Worm (Caenorhabditis elegans): ENCODE data around the gene twk-22.

twk-22 gene

DNA sequence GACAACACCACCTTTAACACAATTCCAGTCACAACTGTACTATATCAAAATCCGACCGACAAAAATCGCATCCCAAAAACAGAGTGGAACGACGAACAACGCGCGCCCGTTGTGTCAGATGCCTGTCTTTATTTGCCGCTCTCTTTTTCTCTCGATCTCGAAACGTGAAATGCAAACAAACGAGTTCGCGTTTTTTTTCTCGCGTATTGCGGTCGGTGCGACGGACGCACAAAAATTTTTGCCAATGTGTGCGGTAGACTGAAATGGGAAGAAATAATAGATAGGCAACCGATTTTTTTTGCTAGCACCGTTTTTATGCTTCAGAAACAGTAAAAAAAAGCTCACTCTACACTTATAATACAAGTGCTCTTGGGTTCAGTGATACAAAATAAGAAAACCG, 9.1 kb upstream of the twk-22 start:
- no peak for TF ChIP-seq W03F9.2 (tag; optimal IDR thresholded peaks at IDR 0.05)
- TF ChIP-seq dao-5 (tag; optimal IDR thresholded peaks at IDR 0.05): no peak
- no peak for TF ChIP-seq him-1 (tag; optimal IDR thresholded peaks at IDR 0.05)

DNA sequence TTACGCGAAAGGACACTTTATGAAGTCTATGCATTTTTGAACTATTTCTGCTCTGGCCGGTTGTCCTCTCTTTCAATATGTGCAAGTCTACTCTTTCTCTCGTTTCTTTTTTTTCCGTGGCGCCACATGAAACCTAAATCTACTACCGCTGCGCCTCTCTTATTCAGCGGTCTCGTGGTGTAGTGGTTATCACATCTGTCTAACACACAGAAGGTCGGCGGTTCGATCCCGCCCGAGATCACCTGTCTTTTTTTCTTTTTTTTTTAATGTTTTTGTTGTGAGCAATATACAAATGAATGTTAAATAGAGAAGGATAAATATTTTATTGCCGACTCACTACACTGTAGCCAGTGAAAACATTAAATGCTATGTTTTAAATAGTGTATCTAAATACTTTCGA, 8.1 kb upstream of the twk-22 start:
- TF ChIP-seq W03F9.2 (tag; optimal IDR thresholded peaks at IDR 0.05) (peak; percentile 37), dao-5 (tag; optimal IDR thresholded peaks at IDR 0.05) (peak; percentile 84), him-1 (tag; optimal IDR thresholded peaks at IDR 0.05) (peak; percentile 72)

DNA sequence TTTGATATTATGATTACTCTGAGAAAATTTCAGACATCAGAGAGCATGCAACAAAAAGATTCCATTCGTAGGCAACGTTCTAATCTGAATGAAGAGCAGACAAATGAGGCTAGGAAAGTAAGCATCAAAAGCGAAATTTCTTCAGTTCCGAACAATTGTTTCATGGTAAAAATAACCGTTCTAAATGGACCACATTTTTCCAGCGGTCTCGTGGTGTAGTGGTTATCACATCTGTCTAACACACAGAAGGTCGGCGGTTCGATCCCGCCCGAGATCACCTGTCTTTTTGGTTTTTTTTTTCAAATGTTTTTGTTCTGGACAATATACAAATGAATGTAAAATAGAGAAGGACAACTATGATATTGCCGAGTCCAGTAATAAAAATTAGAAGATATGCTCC, 6.4 kb upstream of the twk-22 start, which contains the start of gene twk-21:
twk-21 (plus strand) TSS at position 34 of the 400 bp plus-strand sequence.
- TF ChIP-seq him-1 (tag; optimal IDR thresholded peaks at IDR 0.05) (no peak), W03F9.2 (tag; optimal IDR thresholded peaks at IDR 0.05) (no peak), dao-5 (tag; optimal IDR thresholded peaks at IDR 0.05) (no peak)

DNA sequence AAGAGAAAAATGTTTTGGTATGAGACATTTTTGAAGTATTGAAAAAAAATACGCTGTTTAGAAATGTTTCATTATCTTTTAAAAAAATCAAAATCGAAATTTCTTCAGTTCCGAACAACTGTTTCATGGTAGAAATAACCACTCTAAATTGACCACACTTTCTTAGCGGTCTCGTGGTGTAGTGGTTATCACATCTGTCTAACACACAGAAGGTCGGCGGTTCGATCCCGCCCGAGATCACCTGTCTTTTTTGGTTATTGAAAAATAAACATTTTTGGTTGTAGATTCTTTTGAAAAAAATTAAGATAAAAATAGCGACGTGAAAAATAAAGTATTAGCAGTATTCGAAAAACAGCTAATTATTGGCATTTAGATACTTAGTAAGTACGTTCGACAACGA, 5.8 kb upstream of the twk-22 start:
- TF ChIP-seq dao-5 (tag; optimal IDR thresholded peaks at IDR 0.05): no peak
- TF ChIP-seq him-1 (tag; optimal IDR thresholded peaks at IDR 0.05): no peak
- no peak for TF ChIP-seq W03F9.2 (tag; optimal IDR thresholded peaks at IDR 0.05)

DNA sequence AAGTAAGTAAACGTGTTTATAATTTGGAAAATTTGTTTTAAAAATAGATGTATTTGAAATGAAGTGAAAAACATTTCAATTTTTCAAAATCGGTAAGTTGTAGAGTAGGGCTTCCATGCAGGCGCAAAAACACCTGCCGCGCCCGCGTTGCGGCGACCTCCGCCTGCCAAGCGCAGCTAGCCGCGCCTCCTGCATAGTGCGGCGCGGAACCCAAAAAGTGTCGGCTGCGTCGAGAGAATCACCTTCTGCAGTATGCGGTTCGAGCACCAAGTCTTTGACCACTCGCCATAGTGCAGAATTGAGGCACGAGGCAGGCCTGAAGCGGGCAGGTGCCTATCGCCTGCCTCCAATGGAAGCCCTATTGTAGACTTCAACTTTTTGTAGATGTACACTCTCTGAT, 3.4 kb downstream of the twk-22 start:
- no peak for TF ChIP-seq him-1 (tag; optimal IDR thresholded peaks at IDR 0.05)
- TF ChIP-seq dao-5 (tag; optimal IDR thresholded peaks at IDR 0.05): no peak
- TF ChIP-seq W03F9.2 (tag; optimal IDR thresholded peaks at IDR 0.05): no peak

DNA sequence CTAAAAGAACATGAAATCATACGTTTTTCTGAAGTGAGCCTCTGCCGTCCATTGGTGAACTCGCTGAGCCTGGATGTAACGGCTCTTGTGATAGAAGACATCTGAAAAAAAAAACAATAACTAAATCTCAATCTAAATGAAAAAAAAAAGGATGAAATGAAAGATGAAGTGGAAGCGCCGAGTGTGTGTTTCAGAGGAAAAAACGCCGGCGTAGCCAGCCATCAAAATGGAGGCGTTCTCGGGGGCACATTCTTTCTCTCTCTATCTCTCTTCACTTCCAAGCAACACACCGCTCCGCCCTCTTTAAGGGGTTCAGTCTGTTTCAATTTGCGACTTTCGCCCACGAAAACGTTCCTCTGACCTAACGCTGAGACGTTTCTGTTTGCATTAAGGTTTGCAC, 11.4 kb downstream of the twk-22 start, which contains the start of gene T01B4.3:
T01B4.3 (minus strand) TSS at position 101 of the 400 bp plus-strand sequence.
- no peak for TF ChIP-seq dao-5 (tag; optimal IDR thresholded peaks at IDR 0.05)
- no peak for TF ChIP-seq W03F9.2 (tag; optimal IDR thresholded peaks at IDR 0.05)
- TF ChIP-seq him-1 (tag; optimal IDR thresholded peaks at IDR 0.05): no peak

DNA sequence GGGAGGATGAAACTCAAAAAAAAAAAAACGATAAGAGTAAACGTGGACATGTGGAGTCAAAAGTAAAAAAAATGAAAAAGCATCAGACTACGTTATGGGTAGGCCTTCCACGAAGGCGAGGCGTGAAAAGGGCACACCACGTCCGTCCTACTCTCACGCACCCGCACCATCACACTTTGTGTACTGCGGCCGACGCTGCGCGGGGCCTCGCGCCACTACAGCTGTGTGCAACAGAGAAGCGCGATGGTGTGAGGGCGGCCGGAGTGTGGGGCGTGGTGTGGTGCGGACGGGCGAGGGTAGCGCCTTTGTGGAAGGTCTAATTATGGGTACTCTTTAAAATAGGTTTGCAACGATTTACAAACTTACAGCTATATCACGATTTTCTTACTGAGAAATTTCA, 12.0 kb downstream of the twk-22 start:
- TF ChIP-seq W03F9.2 (tag; optimal IDR thresholded peaks at IDR 0.05) (no peak), him-1 (tag; optimal IDR thresholded peaks at IDR 0.05) (no peak), dao-5 (tag; optimal IDR thresholded peaks at IDR 0.05) (no peak)

DNA sequence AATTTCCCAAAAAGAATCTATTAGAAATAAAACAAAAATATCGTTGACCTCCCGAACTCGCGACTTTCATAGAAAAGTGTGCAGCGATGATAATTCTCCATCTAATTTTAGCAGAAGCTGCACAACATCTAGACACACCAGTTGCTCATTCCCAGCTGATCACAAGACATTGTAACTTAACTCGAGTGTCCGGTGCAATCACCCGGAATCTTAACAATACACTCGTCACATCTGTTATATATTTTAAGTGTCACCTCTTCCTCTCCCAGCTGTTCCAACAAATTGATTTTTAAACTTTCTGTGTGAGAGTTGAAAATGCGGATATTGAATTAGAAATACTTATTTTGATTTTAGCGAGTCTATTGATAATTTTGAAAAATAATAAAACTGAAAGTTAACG, 15.1 kb downstream of the twk-22 start:
- TF ChIP-seq W03F9.2 (tag; optimal IDR thresholded peaks at IDR 0.05): no peak
- no peak for TF ChIP-seq dao-5 (tag; optimal IDR thresholded peaks at IDR 0.05)
- no peak for TF ChIP-seq him-1 (tag; optimal IDR thresholded peaks at IDR 0.05)

DNA sequence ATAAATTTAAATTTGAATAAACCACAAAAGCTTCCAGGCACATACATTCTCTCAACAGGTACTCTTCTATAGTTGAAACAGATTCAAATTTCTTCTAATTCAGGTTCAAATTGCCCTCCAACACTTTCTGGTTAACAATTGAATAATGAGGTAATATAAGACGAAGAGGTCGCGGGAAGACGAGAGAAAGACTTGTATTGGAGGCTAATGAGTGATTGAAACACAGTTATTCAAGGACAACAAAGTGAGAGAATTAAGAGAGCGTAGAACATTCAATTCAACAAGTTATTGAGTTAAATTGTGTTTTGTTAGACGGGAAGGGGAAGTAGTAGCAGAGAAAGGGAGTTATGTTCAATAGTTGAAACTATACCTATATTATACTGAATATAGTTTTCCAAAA, 15.6 kb downstream of the twk-22 start:
- TF ChIP-seq dao-5 (tag; optimal IDR thresholded peaks at IDR 0.05) (no peak), him-1 (tag; optimal IDR thresholded peaks at IDR 0.05) (no peak), W03F9.2 (tag; optimal IDR thresholded peaks at IDR 0.05) (no peak)

DNA sequence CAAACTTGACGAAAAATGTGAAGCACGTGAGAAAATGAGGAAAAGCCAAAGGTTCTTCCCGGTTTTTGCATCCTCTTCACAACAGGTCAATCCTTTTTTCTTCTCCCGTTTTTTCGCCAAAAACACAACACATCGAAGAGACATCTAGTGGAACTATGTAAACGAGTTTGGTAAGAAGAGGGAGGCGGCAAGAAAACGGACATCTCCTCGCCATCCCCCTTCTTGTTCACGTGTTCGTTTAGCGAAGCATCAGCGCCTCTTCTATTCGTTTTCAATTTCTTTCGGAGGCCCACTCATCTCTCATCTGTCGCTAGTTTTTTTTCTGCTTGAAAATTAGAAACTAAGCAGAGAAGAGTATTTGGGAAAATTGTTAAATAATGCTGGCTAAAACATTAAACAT, 18.0 kb downstream of the twk-22 start:
- no peak for TF ChIP-seq dao-5 (tag; optimal IDR thresholded peaks at IDR 0.05)
- no peak for TF ChIP-seq W03F9.2 (tag; optimal IDR thresholded peaks at IDR 0.05)
- no peak for TF ChIP-seq him-1 (tag; optimal IDR thresholded peaks at IDR 0.05)

DNA sequence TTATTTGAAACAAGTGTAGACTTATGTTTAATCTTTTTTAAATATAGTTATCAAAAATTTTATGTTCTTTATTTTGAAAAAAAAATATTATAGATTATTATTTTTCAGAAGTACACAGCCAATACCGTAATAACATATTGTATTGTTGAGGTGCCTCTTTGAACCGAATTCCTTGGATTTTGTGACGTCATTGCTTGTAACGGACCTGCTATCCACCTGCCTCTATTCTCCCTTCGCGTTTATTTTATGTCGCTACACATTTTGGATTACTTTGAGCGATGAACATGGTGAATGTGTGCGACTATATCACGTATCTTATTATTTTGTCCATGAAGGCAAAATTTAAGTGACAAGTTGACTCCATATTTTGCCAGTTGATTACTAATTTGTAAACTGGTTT, 21.0 kb downstream of the twk-22 start:
- no peak for TF ChIP-seq him-1 (tag; optimal IDR thresholded peaks at IDR 0.05)
- no peak for TF ChIP-seq W03F9.2 (tag; optimal IDR thresholded peaks at IDR 0.05)

DNA sequence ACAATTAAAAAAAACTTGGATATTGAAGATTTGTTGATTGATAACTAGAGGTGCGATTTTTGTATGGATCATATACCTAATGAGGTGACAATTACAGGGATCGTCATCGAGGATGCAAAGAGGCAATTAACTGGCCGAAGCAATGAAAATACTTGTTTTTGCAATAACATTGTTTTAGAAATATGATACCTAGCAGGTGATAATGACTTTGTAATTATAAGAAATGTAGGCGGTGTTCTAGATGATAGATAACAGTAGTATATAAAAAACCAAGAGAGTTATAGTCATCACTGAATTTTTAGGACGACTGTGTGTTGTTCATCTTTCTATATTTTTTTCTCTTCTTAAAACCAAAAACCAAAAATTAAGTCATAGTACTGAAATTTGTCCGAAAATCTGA, 22.1 kb downstream of the twk-22 start, which contains the start of gene C11G6.2:
C11G6.2 (plus strand) TSS at position 301 of the 400 bp plus-strand sequence.
- no peak for TF ChIP-seq him-1 (tag; optimal IDR thresholded peaks at IDR 0.05)
- no peak for TF ChIP-seq dao-5 (tag; optimal IDR thresholded peaks at IDR 0.05)
- no peak for TF ChIP-seq W03F9.2 (tag; optimal IDR thresholded peaks at IDR 0.05)

DNA sequence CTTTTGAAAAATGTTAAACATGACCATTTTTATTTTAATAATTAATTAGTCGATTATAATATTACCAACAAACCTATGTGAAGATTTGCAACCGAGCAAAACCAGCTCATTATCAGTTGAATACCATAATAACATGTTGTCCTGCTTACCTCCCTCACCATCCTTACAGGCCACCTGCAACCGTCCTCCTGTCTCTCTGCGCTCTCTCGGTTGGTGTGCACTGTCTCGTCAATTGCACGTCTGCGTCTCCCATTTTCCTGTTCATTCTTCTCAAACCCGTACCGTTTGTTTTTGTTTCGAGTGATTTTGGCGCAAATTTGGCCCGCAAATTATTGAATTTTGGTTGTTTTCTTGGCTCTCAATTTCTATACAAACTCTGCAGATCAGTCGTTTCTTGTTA, 25.2 kb downstream of the twk-22 start:
- no peak for TF ChIP-seq dao-5 (tag; optimal IDR thresholded peaks at IDR 0.05)
- TF ChIP-seq him-1 (tag; optimal IDR thresholded peaks at IDR 0.05): no peak
- no peak for TF ChIP-seq W03F9.2 (tag; optimal IDR thresholded peaks at IDR 0.05)

DNA sequence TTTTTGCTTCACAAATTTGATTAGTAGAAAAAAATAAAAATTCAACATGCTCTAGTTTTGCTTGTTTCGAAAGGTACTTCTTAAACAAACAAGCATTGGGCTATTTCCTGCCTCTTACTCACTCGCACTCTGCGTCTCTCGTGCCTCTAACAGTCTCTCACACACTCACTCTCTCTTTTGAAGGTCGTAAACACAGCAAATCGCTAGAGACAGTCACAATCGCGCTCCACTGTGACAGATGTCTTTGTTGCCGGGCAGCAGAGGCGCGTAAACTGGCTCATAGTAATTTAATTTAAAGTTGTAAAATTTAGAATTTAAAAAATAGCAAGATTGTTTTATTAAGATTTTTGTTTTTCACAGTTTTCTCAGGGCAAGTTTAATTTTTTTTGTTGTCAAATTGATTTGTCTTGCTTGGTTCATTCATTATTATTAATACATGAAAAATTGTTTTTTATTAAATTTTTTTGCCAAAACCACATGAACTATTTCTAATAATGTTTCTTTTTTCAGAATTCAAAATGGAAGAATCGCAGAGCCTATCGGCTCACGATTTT, 25.7 kb downstream of the twk-22 start, which contains the start of gene taf-3:
taf-3 (plus strand) TSS at position 504 of the 554 bp plus-strand sequence.
- TF ChIP-seq dao-5 (tag; optimal IDR thresholded peaks at IDR 0.05) (no peak), W03F9.2 (tag; optimal IDR thresholded peaks at IDR 0.05) (no peak), him-1 (tag; optimal IDR thresholded peaks at IDR 0.05) (no peak)

DNA sequence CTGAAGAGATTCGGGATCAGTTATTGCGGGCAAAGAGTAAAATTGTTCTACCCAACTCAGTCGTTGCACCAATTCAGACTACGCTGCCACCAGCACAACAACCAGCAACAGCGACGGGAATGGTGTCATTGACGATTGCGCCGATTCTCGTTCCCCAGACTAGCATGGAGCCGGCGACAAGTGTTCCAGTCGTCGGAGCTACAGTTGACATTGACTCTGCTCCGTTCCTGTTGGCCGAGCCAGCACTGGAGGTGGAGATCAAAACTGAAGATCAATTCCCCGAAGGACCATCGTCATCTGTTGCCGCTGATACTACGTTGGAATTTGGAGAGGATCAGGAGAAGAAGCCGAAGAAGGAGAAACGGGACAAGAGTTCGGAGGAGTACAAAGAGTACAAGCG, 29.1 kb downstream of the twk-22 start:
- TF ChIP-seq dao-5 (tag; optimal IDR thresholded peaks at IDR 0.05): no peak
- TF ChIP-seq him-1 (tag; optimal IDR thresholded peaks at IDR 0.05): no peak
- no peak for TF ChIP-seq W03F9.2 (tag; optimal IDR thresholded peaks at IDR 0.05)
